Worm (Caenorhabditis elegans): ENCODE measurements around the gene R02E12.12.
A peak's percentile ranks its signal among the peaks of the same experiment; 100 is the strongest.

Gene R02E12.12

ce11 chrX:3994418-3994817, 8.9 kb upstream of the R02E12.12 start (continued):
- TF ChIP-seq lin-39 (tag; optimal IDR thresholded peaks at IDR 0.05) (no peak), sptf-1 (tag; optimal IDR thresholded peaks at IDR 0.05) (no peak), mab-9 (GFP tag; IDR thresholded peaks at IDR 0.05) (no peak), nhr-20 (tag; optimal IDR thresholded peaks at IDR 0.05) (peak; percentile 5), pax-3 (tag; optimal IDR thresholded peaks at IDR 0.05) (no peak), ets-5 (GFP tag; IDR thresholded peaks at IDR 0.05) (no peak), fos-1 (tag; optimal IDR thresholded peaks at IDR 0.05) (no peak), snu-23 (GFP tag; optimal IDR thresholded peaks at IDR 0.05) (peak; percentile 36)

DNA sequence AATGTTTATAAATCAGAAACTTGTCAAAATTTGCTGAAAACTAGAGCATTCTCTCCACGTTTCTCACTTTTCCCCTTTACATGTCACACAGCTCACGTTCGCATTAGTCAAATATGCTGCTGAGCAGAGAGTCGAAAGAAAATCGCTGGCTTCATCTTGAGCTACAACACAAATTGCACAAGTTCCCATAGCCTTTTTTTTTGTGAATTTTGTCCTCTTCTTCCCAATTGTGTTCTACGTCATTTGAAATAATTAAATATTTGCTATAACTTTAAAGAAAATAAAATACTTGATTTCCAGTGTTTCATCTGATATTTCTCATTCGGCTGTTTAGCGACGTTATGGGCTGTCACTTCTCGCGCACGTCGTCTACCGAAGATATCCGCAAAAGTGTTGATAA, 6.3 kb upstream of the R02E12.12 start, which contains the start of gene R02E12.5:
R02E12.5 (plus strand) TSS at position 301 of the 400 bp plus-strand sequence.
- TF ChIP-seq efl-1 (optimal IDR thresholded peaks at IDR 0.05), result no peak
- TF ChIP-seq efl-1 (GFP tag; optimal IDR thresholded peaks at IDR 0.05 in 1 of 2), result no peak
- TF ChIP-seq nhr-28 (tag; optimal IDR thresholded peaks at IDR 0.05), result no peak
- TF ChIP-seq nhr-71 (tag; optimal IDR thresholded peaks at IDR 0.05), result no peak
- TF ChIP-seq C34B4.2 (tag; optimal IDR thresholded peaks at IDR 0.05), result no peak
- no peak for TF ChIP-seq ces-1 (GFP tag; optimal IDR thresholded peaks at IDR 0.05)
- TF ChIP-seq fkh-4 (tag; optimal IDR thresholded peaks at IDR 0.05; ENCODE audit: borderline replicate concordance), result no peak
- TF ChIP-seq lsy-2 (tag; optimal IDR thresholded peaks at IDR 0.05), result no peak
- no peak for TF ChIP-seq mef-2 (tag; optimal IDR thresholded peaks at IDR 0.05)
- no peak for TF ChIP-seq skn-1 (tag; optimal IDR thresholded peaks at IDR 0.05)
- TF ChIP-seq sptf-1 (tag; optimal IDR thresholded peaks at IDR 0.05), result no peak

ce11 chrX:4005014-4005413, 1.7 kb downstream of the R02E12.12 start, which contains the start of gene R02E12.4:
Gene R02E12.4 (plus strand): TSS chrX:4005314.
- TF ChIP-seq pqm-1 (tag; optimal IDR thresholded peaks at IDR 0.05) (no peak), nhr-71 (tag; optimal IDR thresholded peaks at IDR 0.05) (peak; percentile 24), nhr-47 (tag; optimal IDR thresholded peaks at IDR 0.05) (peak; percentile 3), lin-14 (GFP tag; optimal IDR thresholded peaks at IDR 0.05) (peak; percentile 3), lir-3 (tag; optimal IDR thresholded peaks at IDR 0.05; ENCODE audit: poor library complexity) (peak; percentile 4)

DNA sequence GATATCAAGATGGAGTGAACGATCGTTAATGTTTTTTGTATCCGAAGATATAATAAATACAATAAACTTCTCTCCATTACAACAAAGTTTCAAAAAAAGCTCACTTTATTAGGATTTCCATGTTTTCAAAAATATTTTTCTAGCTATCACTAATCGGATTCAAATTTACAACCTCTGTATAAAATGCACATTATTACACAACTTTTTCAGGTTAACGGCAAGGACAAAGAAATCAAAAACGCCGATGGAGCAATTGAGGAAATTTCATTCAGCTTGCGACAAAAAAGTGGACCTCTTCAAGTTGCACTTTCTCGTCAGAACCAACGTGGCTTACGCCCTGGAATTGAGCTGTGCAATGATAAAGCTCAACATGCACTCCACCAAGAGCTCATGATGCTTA, 3.6 kb downstream of the R02E12.12 start:
- TF ChIP-seq ceh-8 (GFP tag; optimal IDR thresholded peaks at IDR 0.05) (no peak), F16B12.6 (tag; optimal IDR thresholded peaks at IDR 0.05) (no peak), dpl-1 (GFP tag; optimal IDR thresholded peaks at IDR 0.05) (no peak), mdl-1 (tag; optimal IDR thresholded peaks at IDR 0.05) (no peak), lin-35 (GFP tag; optimal IDR thresholded peaks at IDR 0.05) (no peak), pag-3 (tag; optimal IDR thresholded peaks at IDR 0.05; ENCODE audit: borderline replicate concordance, insufficient read depth) (no peak), mep-1 (tag; optimal IDR thresholded peaks at IDR 0.05) (no peak), zag-1 (tag; optimal IDR thresholded peaks at IDR 0.05) (no peak), ama-1 (optimal IDR thresholded peaks at IDR 0.05) (no peak), isw-1 (GFP tag; IDR thresholded peaks at IDR 0.05) (no peak), pqm-1 (tag; optimal IDR thresholded peaks at IDR 0.05) (no peak), tbx-2 (tag; optimal IDR thresholded peaks at IDR 0.05) (no peak), fkh-4 (tag; optimal IDR thresholded peaks at IDR 0.05; ENCODE audit: borderline replicate concordance) (no peak), lin-15B (tag; optimal IDR thresholded peaks at IDR 0.05) (no peak), C34B4.2 (tag; optimal IDR thresholded peaks at IDR 0.05) (no peak), dsc-1 (tag; optimal IDR thresholded peaks at IDR 0.05) (no peak), mab-9 (GFP tag; IDR thresholded peaks at IDR 0.05) (no peak), swsn-7 (tag; optimal IDR thresholded peaks at IDR 0.05) (no peak), lsy-2 (tag; optimal IDR thresholded peaks at IDR 0.05) (no peak)

ce11 chrX:4007724-4008123, 4.4 kb downstream of the R02E12.12 start:
- peak; percentile 36 for TF ChIP-seq tbx-2 (tag; optimal IDR thresholded peaks at IDR 0.05)
- TF ChIP-seq nhr-20 (tag; optimal IDR thresholded peaks at IDR 0.05), result peak; percentile 66
- peak; percentile 58 for TF ChIP-seq nhr-47 (tag; optimal IDR thresholded peaks at IDR 0.05)
- TF ChIP-seq C34B4.2 (tag; optimal IDR thresholded peaks at IDR 0.05), result no peak
- no peak for TF ChIP-seq aly-2 (tag; optimal IDR thresholded peaks at IDR 0.05)
- TF ChIP-seq nhr-77 (tag; optimal IDR thresholded peaks at IDR 0.05), result peak; percentile 10
- TF ChIP-seq lin-13 (GFP tag; optimal IDR thresholded peaks at IDR 0.05), result peak; percentile 15
- no peak for TF ChIP-seq unc-30 (tag; optimal IDR thresholded peaks at IDR 0.05)
- peak; percentile 77 for TF ChIP-seq nhr-71 (tag; optimal IDR thresholded peaks at IDR 0.05)
- peak in 1 of 2 experiments; percentile 17 for TF ChIP-seq lin-35 (GFP tag; optimal IDR thresholded peaks at IDR 0.05)
- 0 out of 2 replicates have a peak, but pooled peaks have one; percentile 23 for TF ChIP-seq nhr-19 (GFP tag; conservative IDR thresholded peaks at IDR 0.05)
- no peak for TF ChIP-seq dpl-1 (GFP tag; optimal IDR thresholded peaks at IDR 0.05)
- peak; percentile 95 for TF ChIP-seq elt-2 (tag; optimal IDR thresholded peaks at IDR 0.05)
- TF ChIP-seq lin-14 (GFP tag; optimal IDR thresholded peaks at IDR 0.05), result peak; percentile 44
- TF ChIP-seq lin-15B (tag; optimal IDR thresholded peaks at IDR 0.05), result no peak
- peak; percentile 29 for TF ChIP-seq mep-1 (tag; optimal IDR thresholded peaks at IDR 0.05)
- peak; percentile 81 for TF ChIP-seq nhr-90 (tag; optimal IDR thresholded peaks at IDR 0.05; ENCODE audit: poor library complexity)
- no peak for TF ChIP-seq sox-4 (tag; optimal IDR thresholded peaks at IDR 0.05)
- no peak for TF ChIP-seq hlh-4 (tag; optimal IDR thresholded peaks at IDR 0.05)
- TF ChIP-seq mef-2 (tag; optimal IDR thresholded peaks at IDR 0.05), result no peak
